Worm (Caenorhabditis elegans) whole organism, early embryonic: ENCODE results near the gene Y47D7A.15.

Source experiments
- ama-1 ChIP-seq: fragments of 150-350 bp; optimal IDR thresholded peaks from 2 replicates; lab custom pipeline; 2014
- flt-1 ChIP-seq: fragments of 200-800 bp; sonication (Bioruptor generic); IDR thresholded peaks from 2 replicates; pipeline ENCODE4 v1.3.6; 2022; ENCODE audit warnings: missing genetic modification characterization, missing compliant biosample characterization
- hmbx-1 ChIP-seq: sonication (generic microtip); optimal IDR thresholded peaks from 2 replicates; lab custom pipeline; 2016; ENCODE audit warnings: mild to moderate bottlenecking, missing genetic modification characterization, missing compliant biosample characterization
- scrt-1 ChIP-seq: fragments of 200-800 bp; sonication (Bioruptor generic); IDR thresholded peaks from 2 replicates; pipeline ENCODE4 v1.3.6; 2022; ENCODE audit warnings: missing genetic modification characterization, missing compliant biosample characterization
- tbx-11 ChIP-seq: fragments of 200-800 bp; sonication (Bioruptor generic); IDR thresholded peaks from 2 replicates; pipeline ENCODE4 v1.3.6; 2022; ENCODE audit warnings: missing genetic modification characterization, missing compliant biosample characterization

DNA sequence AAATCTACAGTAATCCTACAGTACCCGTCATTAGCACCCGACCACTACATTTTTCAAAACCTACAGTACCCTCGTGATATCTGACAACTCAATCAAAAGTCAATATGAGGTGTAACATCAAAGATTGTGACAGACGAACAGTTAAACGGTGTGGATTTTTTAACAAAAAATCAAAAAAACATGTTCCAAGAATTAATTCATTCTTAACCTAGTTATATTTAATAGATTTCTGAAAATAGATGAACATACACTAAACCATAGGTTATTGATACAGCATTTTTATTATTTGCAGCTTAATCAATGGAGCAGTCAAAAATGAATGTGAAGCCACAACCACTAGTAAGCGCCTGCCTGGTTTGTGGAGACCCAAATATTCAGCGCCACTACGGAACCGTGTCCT lies 25.5 kb downstream of the Y47D7A.15 start, which contains the start of gene nhr-118:
- TF ChIP-seq tbx-11 (GFP tag; lab: Robert Waterston, UW), result no peak
- TF ChIP-seq flt-1 (GFP tag; lab: Robert Waterston, UW), result no peak
- TF ChIP-seq hmbx-1, result no peak
- no peak for TF ChIP-seq scrt-1 (GFP tag; lab: Robert Waterston, UW)
- TF ChIP-seq ama-1 (lab: Kevin White, UChicago), result no peak
